Worm (Caenorhabditis elegans) whole organism, early embryonic: Measurements from ENCODE around the gene nspc-20.

Experiments
- ama-1 ChIP-seq: fragments of 150-350 bp; optimal IDR thresholded peaks from 2 replicates; lab custom pipeline; 2014
- ceh-13 ChIP-seq: fragments of 200-800 bp; sonication (Bioruptor generic); optimal IDR thresholded peaks from 2 replicates; lab custom pipeline; 2018; ENCODE audit warnings: mild to moderate bottlenecking, missing genetic modification characterization, missing compliant biosample characterization
- ceh-36 ChIP-seq: sonication (generic microtip); optimal IDR thresholded peaks from 2 replicates; lab custom pipeline; 2016; ENCODE audit warnings: missing genetic modification characterization, inconsistent platforms, missing compliant biosample characterization
- flt-1 ChIP-seq: fragments of 200-800 bp; sonication (Bioruptor generic); IDR thresholded peaks from 2 replicates; pipeline ENCODE4 v1.3.6; 2022; ENCODE audit warnings: missing genetic modification characterization, missing compliant biosample characterization
- hnd-1 ChIP-seq: sonication (generic microtip); optimal IDR thresholded peaks from 2 replicates; lab custom pipeline; 2016; ENCODE audit warnings: missing genetic modification characterization, missing compliant biosample characterization
- tbx-11 ChIP-seq: fragments of 200-800 bp; sonication (Bioruptor generic); IDR thresholded peaks from 2 replicates; pipeline ENCODE4 v1.3.6; 2022; ENCODE audit warnings: missing genetic modification characterization, missing compliant biosample characterization
- tbx-37 ChIP-seq: fragments of 200-800 bp; sonication (Bioruptor generic); conservative IDR thresholded peaks from 2 replicates; pipeline ENCODE4 v1.3.6; 2022; ENCODE audit warnings: missing genetic modification reagents, missing genetic modification characterization, missing compliant biosample characterization

- no peak for TF ChIP-seq ceh-36
- no peak for TF ChIP-seq ama-1 (lab: Kevin White, UChicago)
- TF ChIP-seq tbx-37 (GFP tag; lab: Robert Waterston, UW): no peak
- no peak for TF ChIP-seq tbx-11 (GFP tag; lab: Robert Waterston, UW)
- TF ChIP-seq flt-1 (GFP tag; lab: Robert Waterston, UW): no peak
- TF ChIP-seq ceh-13: no peak
- no peak for TF ChIP-seq hnd-1 (tag; lab: Kevin White, UChicago)
These were observed 27.9 kb downstream of the nspc-20 start for ce11 chrX:14502116-14502587.
